Fruit fly (Drosophila melanogaster): ENCODE results near the gene CG13054.

The CG13054 gene

dm6 chr3L:16286258-16286657, 29.3 kb upstream of the CG13054 start (continued):
- peak; percentile 55 for TF ChIP-seq CG3919 (GFP tag; optimal IDR thresholded peaks at IDR 0.05)
- TF ChIP-seq CG15336 (GFP tag; IDR thresholded peaks at IDR 0.05): no peak
- TF ChIP-seq Met (GFP tag; optimal IDR thresholded peaks at IDR 0.05): peak; percentile 19
- no peak for TF ChIP-seq Lpt (GFP tag; optimal IDR thresholded peaks at IDR 0.05)
- TF ChIP-seq CG10669 (GFP tag; optimal IDR thresholded peaks at IDR 0.05): peak; percentile 85
- TF ChIP-seq CG7368 (GFP tag; optimal IDR thresholded peaks at IDR 0.05): peak; percentile 43
- TF ChIP-seq dsx (GFP tag; optimal IDR thresholded peaks at IDR 0.05; ENCODE audit: poor library complexity, severe bottlenecking): peak; percentile 77
- TF ChIP-seq CG8319 (GFP tag; optimal IDR thresholded peaks at IDR 0.05): peak; percentile 38
- TF ChIP-seq Smox (GFP tag; optimal IDR thresholded peaks at IDR 0.05): peak; percentile 10
- peak; percentile 87 for TF ChIP-seq Ets96B (tag; optimal IDR thresholded peaks at IDR 0.05)
- TF ChIP-seq pdm3 (GFP tag; optimal IDR thresholded peaks at IDR 0.05): peak; percentile 64
- TF ChIP-seq spab (GFP tag; optimal IDR thresholded peaks at IDR 0.05): peak; percentile 78
- peak; percentile 71 for TF ChIP-seq Eip75B (GFP tag; optimal IDR thresholded peaks at IDR 0.05)
- TF ChIP-seq Sox15 (GFP tag; optimal IDR thresholded peaks at IDR 0.05): peak; percentile 39

DNA sequence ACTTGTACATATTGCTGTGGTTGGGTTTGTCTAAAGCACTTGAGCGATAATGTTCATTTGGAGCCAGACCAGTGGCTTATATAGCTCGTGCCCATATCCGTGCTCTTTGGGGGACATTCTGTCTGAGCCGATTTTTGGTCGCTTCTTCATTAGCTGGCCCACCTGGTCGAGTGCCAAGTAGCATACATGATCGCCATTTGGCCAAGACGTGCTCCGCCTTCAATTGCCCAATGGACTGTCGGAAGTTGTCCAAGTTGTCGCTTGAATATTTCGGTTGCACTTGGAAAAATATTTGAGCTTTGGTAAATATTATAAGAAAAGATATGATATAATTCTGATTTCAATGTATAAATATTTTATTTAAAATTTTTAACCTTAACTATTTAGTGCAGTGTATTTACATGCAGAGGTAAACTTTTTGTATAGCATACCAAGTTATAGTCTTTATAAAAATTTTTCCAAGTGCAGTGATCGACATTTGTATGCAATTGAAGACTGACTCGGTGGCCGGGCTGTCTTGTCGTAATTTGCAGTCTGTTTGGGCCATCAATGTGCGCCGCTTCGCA, 28.4 kb upstream of the CG13054 start, which contains the start of gene CG13047:
Gene CG13047, minus strand, starts transcription at position 51 of the 566 bp plus-strand sequence.
- peak; percentile 13 for TF ChIP-seq acj6 (GFP tag; optimal IDR thresholded peaks at IDR 0.05)
- TF ChIP-seq Ets96B (tag; optimal IDR thresholded peaks at IDR 0.05): peak; percentile 37
- TF ChIP-seq CG3032 (tag; optimal IDR thresholded peaks at IDR 0.05): peak; percentile 56
- no peak for TF ChIP-seq CG11294 (GFP tag; IDR thresholded peaks at IDR 0.05)
- 0 out of 2 replicates have a peak, but pooled peaks have one; percentile 26 for TF ChIP-seq CG15336 (GFP tag; IDR thresholded peaks at IDR 0.05)
- peak; percentile 10 for TF ChIP-seq CG10631 (GFP tag; optimal IDR thresholded peaks at IDR 0.05)
- no peak for TF ChIP-seq dac (GFP tag; optimal IDR thresholded peaks at IDR 0.05)
- TF ChIP-seq Eip78C (GFP tag): peak; percentile 49
- TF ChIP-seq CG10669 (GFP tag; optimal IDR thresholded peaks at IDR 0.05): peak; percentile 26
- peak; percentile 13 for TF ChIP-seq CG6808 (GFP tag; optimal IDR thresholded peaks at IDR 0.05)
- TF ChIP-seq Hr38 (GFP tag; optimal IDR thresholded peaks at IDR 0.05): no peak
- peak; percentile 2 for TF ChIP-seq CG32006 (GFP tag; optimal IDR thresholded peaks at IDR 0.05)

- TF ChIP-seq Sox15 (GFP tag; optimal IDR thresholded peaks at IDR 0.05): no peak
- no peak for TF ChIP-seq Ets96B (tag; optimal IDR thresholded peaks at IDR 0.05)
- no peak for TF ChIP-seq fd59A (GFP tag; optimal IDR thresholded peaks at IDR 0.05)
- TF ChIP-seq lz (GFP tag; optimal IDR thresholded peaks at IDR 0.05): no peak
- no peak for TF ChIP-seq Lpt (GFP tag; optimal IDR thresholded peaks at IDR 0.05)
- no peak for TF ChIP-seq Hr4 (GFP tag; optimal IDR thresholded peaks at IDR 0.05)
- no peak for TF ChIP-seq CG16779 (tag; optimal IDR thresholded peaks at IDR 0.05)
- no peak for TF ChIP-seq CG10669 (GFP tag; optimal IDR thresholded peaks at IDR 0.05)
- no peak for TF ChIP-seq Smox (GFP tag; optimal IDR thresholded peaks at IDR 0.05)
- TF ChIP-seq CG6276 (GFP tag; optimal IDR thresholded peaks at IDR 0.05): no peak
- no peak for TF ChIP-seq salr (GFP tag; optimal IDR thresholded peaks at IDR 0.05)
- no peak for TF ChIP-seq Blimp-1 (GFP tag; optimal IDR thresholded peaks at IDR 0.05)
- TF ChIP-seq Hr38 (GFP tag; optimal IDR thresholded peaks at IDR 0.05): no peak
- TF ChIP-seq CG11902 (GFP tag; optimal IDR thresholded peaks at IDR 0.05): no peak
- no peak for TF ChIP-seq CG31627 (GFP tag; optimal IDR thresholded peaks at IDR 0.05)
- no peak for TF ChIP-seq Sox102F (GFP tag; optimal IDR thresholded peaks at IDR 0.05)
- TF ChIP-seq CG9139 (GFP tag; optimal IDR thresholded peaks at IDR 0.05): no peak
These were observed 26.8 kb upstream of the CG13054 start, which contains the start of gene CG13048 for dm6 chr3L:16283821-16284220. TSS of gene CG13048 (minus strand) at chr3L:16283921.

DNA sequence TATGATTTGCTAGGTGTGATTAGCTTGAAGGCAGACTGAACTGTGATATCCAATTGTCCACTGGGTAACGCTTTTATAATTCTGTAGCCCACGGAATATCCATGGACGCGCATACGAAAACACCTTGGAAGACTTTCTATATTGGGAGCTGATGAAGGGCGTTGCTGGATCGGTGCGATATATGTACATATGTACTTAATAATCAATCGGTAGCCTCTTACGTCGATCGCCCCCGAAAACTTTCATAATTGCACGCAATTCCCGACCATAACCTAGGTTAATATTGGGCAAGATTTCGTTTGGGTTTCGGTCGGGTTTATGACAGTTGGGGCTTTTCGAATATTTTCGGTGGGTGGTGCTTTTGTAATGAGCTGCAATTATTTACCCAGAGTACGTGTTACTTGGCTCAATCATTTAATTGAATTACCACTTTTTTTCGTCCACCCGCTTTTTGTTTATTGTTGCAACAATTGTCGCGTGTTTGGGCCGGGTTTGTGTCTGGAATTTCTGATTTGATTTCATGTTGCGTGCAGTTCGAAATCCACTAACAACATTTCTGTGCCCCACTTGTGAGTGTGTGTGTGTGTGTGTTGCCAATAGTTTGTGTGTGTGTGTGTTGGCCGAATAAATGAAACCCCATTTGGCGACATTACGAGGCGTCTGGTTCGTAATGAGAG, 25.0 kb upstream of the CG13054 start, which contains the start of gene CG13049:
Gene CG13049, minus strand, starts transcription at position 51 of the 677 bp plus-strand sequence.
- TF ChIP-seq ss (GFP tag; optimal IDR thresholded peaks at IDR 0.05): peak in 1 of 2 experiments; percentile 62
- no peak for TF ChIP-seq Lpt (GFP tag; optimal IDR thresholded peaks at IDR 0.05)
- TF ChIP-seq CG10631 (GFP tag; optimal IDR thresholded peaks at IDR 0.05): no peak
- no peak for TF ChIP-seq CG10669 (GFP tag; optimal IDR thresholded peaks at IDR 0.05)
- no peak for TF ChIP-seq spab (GFP tag; optimal IDR thresholded peaks at IDR 0.05)
- no peak for TF ChIP-seq OdsH (GFP tag; optimal IDR thresholded peaks at IDR 0.05)
- no peak for TF ChIP-seq svp (GFP tag)
- TF ChIP-seq Blimp-1 (GFP tag; optimal IDR thresholded peaks at IDR 0.05): no peak
- TF ChIP-seq CG34406 (GFP tag; optimal IDR thresholded peaks at IDR 0.05): no peak
